Worm (Caenorhabditis elegans): ENCODE data around the gene T14B4.20.

The T14B4.20 gene

DNA sequence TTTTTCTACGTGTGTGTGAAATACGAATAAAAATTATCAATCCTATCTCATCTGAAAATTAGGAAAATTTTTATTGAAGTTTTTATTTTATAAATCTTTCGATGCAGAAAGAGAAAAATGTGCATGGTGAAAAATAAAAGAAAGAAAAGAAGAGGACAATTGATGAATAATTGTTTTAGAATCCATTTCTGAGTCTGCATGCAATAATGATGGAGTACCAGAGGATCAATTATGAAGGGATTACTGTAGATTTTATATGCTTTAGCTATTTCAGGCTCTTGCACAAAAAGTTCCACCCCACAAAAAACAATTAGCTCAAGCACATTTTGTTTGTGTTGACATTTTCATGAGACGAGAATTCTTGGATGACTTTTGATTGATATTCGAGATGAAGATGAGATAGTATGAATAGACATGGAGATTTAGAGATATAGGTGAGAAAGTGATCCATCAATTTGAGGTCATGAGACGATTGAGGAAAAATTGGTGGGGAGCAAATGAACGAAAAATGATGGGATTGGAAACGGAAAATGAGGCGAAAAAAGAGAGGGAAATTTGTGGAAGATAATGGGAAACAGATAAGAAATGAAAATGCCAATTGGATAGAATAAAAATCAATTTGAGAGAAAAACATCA lies 11.0 kb upstream of the T14B4.20 start, which contains the start of gene rpy-1 (continued):
- no peak for TF ChIP-seq dpl-1 (GFP tag; optimal IDR thresholded peaks at IDR 0.05)
- TF ChIP-seq elt-3 (tag; optimal IDR thresholded peaks at IDR 0.05): no peak
- no peak for TF ChIP-seq sptf-1 (tag; optimal IDR thresholded peaks at IDR 0.05)
- TF ChIP-seq pqm-1 (tag; optimal IDR thresholded peaks at IDR 0.05): no peak
- peak; percentile 76 for TF ChIP-seq lin-14 (GFP tag; optimal IDR thresholded peaks at IDR 0.05)
- TF ChIP-seq nhr-71 (tag; optimal IDR thresholded peaks at IDR 0.05): peak; percentile 68
- TF ChIP-seq lin-39 (tag; optimal IDR thresholded peaks at IDR 0.05): peak; percentile 61
- no peak for TF ChIP-seq ceh-63 (GFP tag; optimal IDR thresholded peaks at IDR 0.05)
- no peak for TF ChIP-seq ztf-11 (tag; optimal IDR thresholded peaks at IDR 0.05)
- no peak for TF ChIP-seq swsn-7 (tag; optimal IDR thresholded peaks at IDR 0.05)
- TF ChIP-seq lin-13 (GFP tag; optimal IDR thresholded peaks at IDR 0.05): no peak
- TF ChIP-seq lir-3 (tag; optimal IDR thresholded peaks at IDR 0.05; ENCODE audit: poor library complexity): no peak
- TF ChIP-seq fos-1 (tag; optimal IDR thresholded peaks at IDR 0.05): no peak
- no peak for TF ChIP-seq irx-1 (tag; optimal IDR thresholded peaks at IDR 0.05)
- TF ChIP-seq ceh-90 (tag; optimal IDR thresholded peaks at IDR 0.05): no peak
- no peak for TF ChIP-seq efl-3 (GFP tag; optimal IDR thresholded peaks at IDR 0.05)
- TF ChIP-seq mep-1 (tag; optimal IDR thresholded peaks at IDR 0.05): no peak
- no peak for TF ChIP-seq nhr-76 (tag; optimal IDR thresholded peaks at IDR 0.05)
- TF ChIP-seq aha-1 (tag; optimal IDR thresholded peaks at IDR 0.05): no peak
- TF ChIP-seq hlh-17 (GFP tag; optimal IDR thresholded peaks at IDR 0.05; ENCODE audit: borderline replicate concordance): no peak
- TF ChIP-seq nhr-90 (tag; optimal IDR thresholded peaks at IDR 0.05; ENCODE audit: poor library complexity): no peak
- TF ChIP-seq nhr-12 (tag; optimal IDR thresholded peaks at IDR 0.05): no peak
- TF ChIP-seq rnt-1 (tag; optimal IDR thresholded peaks at IDR 0.05): peak; percentile 60
- no peak for TF ChIP-seq lin-35 (GFP tag; optimal IDR thresholded peaks at IDR 0.05)

ce11 chrII:6706552-6707091 lies 10.1 kb upstream of the T14B4.20 start:
- TF ChIP-seq ceh-88 (GFP tag; IDR thresholded peaks at IDR 0.05): no peak
- TF ChIP-seq nhr-76 (tag; optimal IDR thresholded peaks at IDR 0.05): no peak
- no peak for TF ChIP-seq nhr-84 (tag; optimal IDR thresholded peaks at IDR 0.05)
- peak; percentile 64 for TF ChIP-seq lin-14 (GFP tag; optimal IDR thresholded peaks at IDR 0.05)
- peak; percentile 39 for TF ChIP-seq fkh-10 (GFP tag; optimal IDR thresholded peaks at IDR 0.05)
- peak; percentile 21 for TF ChIP-seq tbx-2 (tag; optimal IDR thresholded peaks at IDR 0.05)
- TF ChIP-seq efl-1 (optimal IDR thresholded peaks at IDR 0.05): no peak
- TF ChIP-seq efl-1 (GFP tag; optimal IDR thresholded peaks at IDR 0.05 in 1 of 2): no peak

ce11 chrII:6707496-6708260 lies 9.0 kb upstream of the T14B4.20 start:
- no peak for TF ChIP-seq F16B12.6 (tag; optimal IDR thresholded peaks at IDR 0.05)
- no peak for TF ChIP-seq pqm-1 (tag; optimal IDR thresholded peaks at IDR 0.05)
- peak in 1 of 2 experiments; percentile 33 for TF ChIP-seq lsy-2 (tag; optimal IDR thresholded peaks at IDR 0.05)
- TF ChIP-seq jun-1 (tag; optimal IDR thresholded peaks at IDR 0.05): no peak
- no peak for TF ChIP-seq ets-5 (GFP tag; IDR thresholded peaks at IDR 0.05)
- peak; percentile 3 for TF ChIP-seq nhr-20 (tag; optimal IDR thresholded peaks at IDR 0.05)
- TF ChIP-seq lin-39 (tag; optimal IDR thresholded peaks at IDR 0.05): peak; percentile 85
- no peak for TF ChIP-seq efl-3 (GFP tag; optimal IDR thresholded peaks at IDR 0.05)
- peak in 1 of 2 experiments; percentile 11 for TF ChIP-seq efl-1 (optimal IDR thresholded peaks at IDR 0.05)
- peak in 1 of 2 experiments; percentile 59 for TF ChIP-seq efl-1 (GFP tag; optimal IDR thresholded peaks at IDR 0.05 in 1 of 2)
- no peak for TF ChIP-seq mdl-1 (tag; optimal IDR thresholded peaks at IDR 0.05)
- peak; percentile 49 for TF ChIP-seq tbx-2 (tag; optimal IDR thresholded peaks at IDR 0.05)
- no peak for TF ChIP-seq aha-1 (tag; optimal IDR thresholded peaks at IDR 0.05)
- TF ChIP-seq ceh-82 (tag; optimal IDR thresholded peaks at IDR 0.05): peak in 1 of 3 experiments; percentile 1
- peak; percentile 15 for TF ChIP-seq vab-15 (tag; optimal IDR thresholded peaks at IDR 0.05)
- TF ChIP-seq pax-3 (tag; optimal IDR thresholded peaks at IDR 0.05): no peak
- no peak for TF ChIP-seq mef-2 (tag; optimal IDR thresholded peaks at IDR 0.05)
- TF ChIP-seq swsn-7 (tag; optimal IDR thresholded peaks at IDR 0.05): peak; percentile 20
- peak in 1 of 2 experiments; percentile 2 for TF ChIP-seq lin-35 (GFP tag; optimal IDR thresholded peaks at IDR 0.05)
- TF ChIP-seq fos-1 (tag; optimal IDR thresholded peaks at IDR 0.05): no peak
- TF ChIP-seq mab-9 (GFP tag; IDR thresholded peaks at IDR 0.05): no peak
- TF ChIP-seq mep-1 (tag; optimal IDR thresholded peaks at IDR 0.05): no peak
- TF ChIP-seq hlh-17 (GFP tag; optimal IDR thresholded peaks at IDR 0.05; ENCODE audit: borderline replicate concordance): no peak
- no peak for TF ChIP-seq lir-3 (tag; optimal IDR thresholded peaks at IDR 0.05; ENCODE audit: poor library complexity)
- no peak for TF ChIP-seq ztf-4 (tag; optimal IDR thresholded peaks at IDR 0.05)
- TF ChIP-seq zip-4 (GFP tag; optimal IDR thresholded peaks at IDR 0.05): no peak
- TF ChIP-seq egl-27 (tag; optimal IDR thresholded peaks at IDR 0.05): no peak
- no peak for TF ChIP-seq sptf-1 (tag; optimal IDR thresholded peaks at IDR 0.05)
